Worm (Caenorhabditis elegans) whole organism, L4 larva: ENCODE results near the gene srj-26.

Source experiments
- ZK546.5 ChIP-seq, 2 experiments: sonication (generic microtip); optimal IDR thresholded peaks; 2 replicates each; lab custom pipeline; 2017; ENCODE audit warnings: missing biosample characterization in 2 of 2, missing genetic modification characterization in 2 of 2
- ces-1 ChIP-seq: fragments of 150-350 bp; sonication (generic microtip); optimal IDR thresholded peaks from 4 replicates; lab custom pipeline; 2014; ENCODE audit warnings: missing biosample characterization, missing genetic modification reagents, missing genetic modification characterization
- nhr-11 ChIP-seq: fragments of 150-350 bp; optimal IDR thresholded peaks from 2 replicates; lab custom pipeline; 2014; ENCODE audit warnings: missing biosample characterization, missing genetic modification characterization

- no peak for TF ChIP-seq nhr-11 (tag; lab: Kevin White, UChicago)
- TF ChIP-seq ZK546.5 (tag; optimal IDR thresholded peaks at IDR 0.05; lab: Kevin White, UChicago): no peak
- no peak for TF ChIP-seq ces-1 (GFP tag; lab: Kevin White, UChicago)
These were observed 9.9 kb downstream of the srj-26 start for ce11 chrV:18430826-18431225.
